Fruit fly (Drosophila melanogaster) ovary, adult (tissue): ENCODE results near the gene PGRP-LF.
A peak's percentile ranks its signal among the peaks of the same experiment; 100 is the strongest.

ENCODE experiments used
- CG17801 ChIP-seq: fragments of 200-800 bp; optimal IDR thresholded peaks from 2 replicates; lab custom pipeline; 2019; ENCODE audit warnings: missing biosample characterization, mild to moderate bottlenecking, missing genetic modification characterization, moderate library complexity; ENCODE audit not compliant: partially characterized antibody

Gene PGRP-LF

DNA sequence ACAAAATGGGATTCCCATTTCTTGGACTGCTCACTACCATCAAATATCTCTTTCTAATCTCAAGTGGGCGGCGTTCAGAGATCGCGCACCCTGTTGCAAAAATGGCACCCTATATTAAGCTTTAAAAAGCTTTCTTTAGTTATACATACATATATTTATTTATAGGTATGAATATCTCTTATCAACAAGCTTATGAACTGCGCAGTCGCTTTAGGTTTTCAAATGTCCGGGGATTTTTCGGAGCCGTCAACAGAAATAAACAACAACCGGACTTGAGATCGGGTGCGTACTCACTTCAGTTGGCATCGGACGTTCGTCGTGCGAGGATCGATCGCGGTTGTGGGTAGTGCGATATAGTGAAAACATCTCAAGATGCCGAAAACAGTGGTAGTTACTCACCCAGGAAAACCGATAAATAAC is at the start of gene PGRP-LF:
PGRP-LF (plus strand) TSS at position 296 of the 420 bp plus-strand sequence.
- TF ChIP-seq CG17801 (GFP tag; lab: Kevin White, UChicago): no peak

DNA sequence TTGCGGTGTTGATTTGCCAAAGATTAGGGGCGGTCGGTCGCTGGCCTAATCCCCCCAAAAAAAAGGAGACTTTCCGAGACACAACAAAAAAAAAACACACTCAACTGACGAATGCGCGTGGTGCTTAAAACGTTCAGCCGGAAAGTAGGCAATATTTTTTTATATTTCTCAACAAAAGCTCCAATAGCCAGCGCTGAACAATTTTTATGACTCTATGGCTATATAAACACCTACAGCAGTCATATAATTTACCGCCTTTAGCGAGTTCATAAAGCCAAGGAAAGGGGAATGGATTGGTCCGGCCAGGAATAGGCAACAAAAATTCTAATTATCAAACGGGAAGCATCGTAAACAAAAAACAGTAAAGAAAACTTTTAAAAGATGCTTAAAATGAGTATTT is 45.0 kb upstream of the PGRP-LF start:
- no peak for TF ChIP-seq CG17801 (GFP tag; lab: Kevin White, UChicago)

DNA sequence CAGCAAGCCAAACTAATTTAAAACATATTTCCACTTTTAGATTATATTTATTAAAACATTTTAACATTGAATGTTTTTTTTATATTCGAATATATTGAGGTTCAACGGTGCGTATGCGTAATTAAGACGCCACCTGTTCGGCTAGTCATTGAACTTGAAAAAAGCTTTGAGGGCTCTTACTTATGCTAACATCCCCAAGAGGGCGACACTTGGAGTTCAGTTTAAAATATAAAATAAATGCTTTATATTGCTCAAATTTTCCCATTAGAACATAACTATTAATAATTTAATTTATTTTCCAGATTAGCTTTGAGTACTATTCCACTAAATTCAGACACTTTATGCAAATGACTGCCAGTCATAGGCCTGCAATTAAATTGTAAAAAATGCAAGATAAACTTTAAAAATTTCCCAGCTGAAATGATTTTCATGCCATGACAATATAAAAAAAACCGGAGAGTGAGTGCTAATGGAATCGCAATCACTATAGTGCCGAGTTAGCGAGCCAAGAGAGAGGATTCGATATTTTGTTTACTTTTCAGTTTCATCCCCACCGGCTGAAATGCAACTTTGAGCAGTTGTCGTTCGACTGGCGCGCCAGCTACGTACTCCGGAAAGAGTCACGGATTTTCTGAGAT is 15.5 kb upstream of the PGRP-LF start, which contains the start of gene PGRP-LA:
PGRP-LA (plus strand) TSS at position 588 of the 638 bp plus-strand sequence.
- no peak for TF ChIP-seq CG17801 (GFP tag; lab: Kevin White, UChicago)

DNA sequence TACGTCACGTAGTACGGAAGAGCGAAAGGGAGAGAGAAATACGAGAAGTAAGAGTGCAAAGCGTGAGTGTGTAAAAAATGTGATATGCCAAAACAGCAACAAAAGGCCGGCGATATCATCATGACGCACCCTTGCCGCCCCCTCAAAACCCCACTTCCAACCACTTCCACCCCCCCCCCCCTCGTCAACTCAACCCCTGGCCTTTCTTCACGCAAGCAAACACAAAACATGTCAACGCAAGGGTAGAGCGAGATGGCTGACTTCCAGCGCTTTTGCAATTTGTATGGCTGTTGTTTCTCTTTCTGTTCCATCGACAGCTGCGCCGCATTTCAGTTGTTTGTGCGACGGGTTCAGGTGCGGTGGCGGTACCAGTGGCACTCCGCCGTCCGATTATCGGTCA is 13.7 kb upstream of the PGRP-LF start:
- no peak for TF ChIP-seq CG17801 (GFP tag; lab: Kevin White, UChicago)

DNA sequence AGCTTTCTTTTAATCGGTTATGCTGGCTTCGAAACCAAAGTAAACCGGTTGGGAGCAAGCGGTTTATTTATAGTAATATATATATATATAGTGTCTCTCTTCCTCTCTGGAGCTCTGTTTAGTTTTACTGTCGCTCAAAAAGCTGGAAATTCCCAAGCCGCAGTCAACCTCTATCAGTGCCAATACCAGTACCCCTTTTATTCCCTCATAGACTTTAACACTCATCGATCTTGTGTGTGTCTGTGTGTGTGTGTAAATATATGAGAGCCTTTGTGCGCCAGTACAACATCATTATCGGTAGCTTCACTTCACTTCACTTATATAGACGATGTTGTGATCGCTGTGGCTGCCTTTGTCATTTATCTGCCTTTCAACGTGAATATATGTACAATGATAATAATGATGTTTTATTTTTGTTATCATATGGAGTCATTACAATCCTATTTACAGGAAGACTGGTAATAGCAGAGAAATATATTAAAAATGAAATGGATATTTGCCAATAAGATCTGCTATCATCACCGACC is 11.4 kb upstream of the PGRP-LF start:
- no peak for TF ChIP-seq CG17801 (GFP tag; lab: Kevin White, UChicago)

DNA sequence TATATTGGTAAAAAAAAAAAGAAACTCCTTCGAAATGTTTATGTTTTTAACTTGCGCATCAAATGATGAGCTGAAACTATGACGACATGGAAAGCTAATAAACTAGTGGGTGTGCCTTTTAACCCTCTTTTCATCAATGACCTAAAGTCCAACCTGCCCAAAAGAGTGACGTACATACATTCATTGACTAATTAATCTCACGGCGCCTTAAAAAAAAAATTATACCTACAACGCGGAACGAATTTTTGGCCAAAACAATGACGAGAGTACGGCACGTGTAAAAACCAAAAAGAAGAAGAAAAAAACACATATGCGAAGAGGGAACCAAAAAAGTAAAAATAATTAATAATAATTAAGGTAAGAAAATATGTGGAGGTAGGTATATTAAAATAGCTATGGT is 10.9 kb upstream of the PGRP-LF start, which contains the start of gene PGRP-LC:
PGRP-LC (plus strand) TSS at position 301 of the 400 bp plus-strand sequence.
- no peak for TF ChIP-seq CG17801 (GFP tag; lab: Kevin White, UChicago)

DNA sequence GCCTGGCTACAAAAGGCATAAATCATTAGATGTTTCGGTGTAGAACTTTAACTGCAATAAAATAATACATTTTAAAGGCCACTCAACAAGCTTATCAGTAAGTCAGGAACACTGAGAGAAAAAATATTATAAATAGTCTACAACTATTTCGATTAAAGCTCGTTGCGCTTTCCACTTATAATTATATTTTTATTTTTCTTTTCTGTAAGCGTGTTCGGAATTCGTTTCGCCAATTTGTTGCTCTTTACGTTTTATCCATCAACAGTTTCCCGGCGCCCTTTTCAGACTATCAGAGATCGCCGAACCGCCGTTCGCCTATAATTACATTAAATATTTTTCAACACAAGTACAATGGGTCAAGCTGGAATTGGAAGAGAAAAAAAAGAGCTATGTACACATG is 10.4 kb upstream of the PGRP-LF start:
- TF ChIP-seq CG17801 (GFP tag; lab: Kevin White, UChicago): no peak

DNA sequence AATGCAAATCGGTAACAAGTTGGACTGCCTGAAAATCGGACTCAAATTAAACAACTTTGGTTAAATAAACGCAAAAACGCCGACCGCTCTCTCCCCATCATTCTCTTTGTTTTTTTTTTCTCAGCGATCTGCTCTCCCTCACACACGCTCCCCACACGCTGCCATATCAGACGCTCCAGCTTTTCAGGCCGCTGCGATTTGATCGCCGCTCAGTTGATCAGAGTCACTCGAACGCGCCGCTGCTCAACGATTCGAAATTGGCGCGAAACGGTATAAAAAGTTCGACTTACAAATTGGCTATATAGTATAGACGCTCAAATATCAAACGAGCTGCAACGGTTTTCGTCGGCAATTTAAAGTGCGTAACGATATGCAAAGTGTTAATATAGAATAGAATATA is 9.2 kb upstream of the PGRP-LF start:
- no peak for TF ChIP-seq CG17801 (GFP tag; lab: Kevin White, UChicago)

DNA sequence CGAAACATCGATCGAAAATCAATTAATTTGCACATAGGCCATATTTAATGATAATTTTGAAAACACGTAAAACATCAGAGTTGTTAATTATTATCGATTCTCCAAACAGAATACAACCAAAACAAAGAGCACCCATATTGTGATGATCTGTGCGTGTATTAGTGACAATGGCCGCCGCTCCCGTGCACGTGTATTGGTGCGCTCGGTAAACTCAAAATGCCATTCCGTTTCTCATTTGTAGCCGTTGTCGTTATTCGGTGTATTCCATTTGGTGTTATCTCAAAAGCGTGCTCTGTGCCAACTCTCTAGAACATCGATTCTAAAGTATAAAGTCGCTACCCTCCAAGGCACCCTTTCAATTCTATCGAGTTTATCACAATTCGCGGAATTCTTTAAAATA is 8.6 kb upstream of the PGRP-LF start:
- TF ChIP-seq CG17801 (GFP tag; lab: Kevin White, UChicago): no peak

DNA sequence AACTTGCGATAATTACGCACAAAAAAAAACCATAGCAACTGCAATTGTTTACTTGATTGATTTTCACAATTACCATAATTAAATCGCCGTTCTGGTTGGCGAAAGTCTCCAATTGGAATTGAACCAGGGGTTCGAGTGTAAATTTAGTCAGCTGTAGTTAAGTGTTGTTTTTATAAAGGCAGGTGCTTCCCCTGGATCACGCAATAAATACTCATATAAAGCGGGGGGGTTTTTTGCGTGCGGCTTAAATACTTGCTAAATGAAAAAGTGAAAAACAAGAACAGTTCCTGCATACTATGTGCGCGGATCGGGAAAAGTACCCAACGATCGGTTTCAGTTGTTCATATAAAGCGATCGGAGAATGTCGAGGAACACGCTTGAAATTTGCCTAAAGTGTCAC is 5.4 kb upstream of the PGRP-LF start:
- no peak for TF ChIP-seq CG17801 (GFP tag; lab: Kevin White, UChicago)

DNA sequence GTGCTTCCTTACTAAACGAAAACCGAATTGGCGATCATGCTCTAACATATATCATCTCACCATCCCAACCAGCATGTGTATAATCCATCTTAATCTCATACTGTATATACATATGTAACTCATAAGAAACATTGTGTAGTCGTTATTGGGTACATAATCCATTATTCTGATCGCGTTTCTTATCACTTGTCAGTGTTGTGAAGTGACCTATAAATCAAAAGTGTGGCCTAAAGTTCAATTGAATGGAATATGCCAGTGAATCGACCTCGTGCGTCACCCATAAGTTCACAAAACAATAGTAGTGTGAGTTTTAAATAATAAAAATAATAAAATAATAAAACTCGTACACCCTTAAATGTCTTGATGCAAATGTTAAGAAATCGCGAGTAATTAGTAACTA is 4.3 kb upstream of the PGRP-LF start:
- no peak for TF ChIP-seq CG17801 (GFP tag; lab: Kevin White, UChicago)

DNA sequence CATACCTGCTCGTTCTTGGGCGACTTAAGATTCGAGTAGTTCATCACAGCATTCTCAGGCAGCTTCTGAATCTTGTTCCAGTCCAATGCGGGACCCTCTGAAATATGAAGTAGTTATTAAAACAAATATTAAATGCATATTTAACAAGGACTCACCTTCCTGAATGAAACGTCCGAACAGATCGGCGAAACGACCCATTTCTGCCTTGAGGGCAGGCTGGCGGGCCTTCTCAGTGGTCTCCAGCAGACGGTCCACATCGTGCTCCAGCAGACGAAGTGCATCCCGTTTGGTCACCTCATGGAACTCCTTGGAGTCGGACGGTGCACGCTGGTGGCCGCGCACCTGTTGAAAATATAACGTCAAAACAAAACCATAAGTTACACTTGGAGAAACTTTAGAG is 4.3 kb downstream of the PGRP-LF start, which contains the start of gene CG32040:
CG32040 (plus strand) TSS at position 301 of the 400 bp plus-strand sequence.
- TF ChIP-seq CG17801 (GFP tag; lab: Kevin White, UChicago): no peak

DNA sequence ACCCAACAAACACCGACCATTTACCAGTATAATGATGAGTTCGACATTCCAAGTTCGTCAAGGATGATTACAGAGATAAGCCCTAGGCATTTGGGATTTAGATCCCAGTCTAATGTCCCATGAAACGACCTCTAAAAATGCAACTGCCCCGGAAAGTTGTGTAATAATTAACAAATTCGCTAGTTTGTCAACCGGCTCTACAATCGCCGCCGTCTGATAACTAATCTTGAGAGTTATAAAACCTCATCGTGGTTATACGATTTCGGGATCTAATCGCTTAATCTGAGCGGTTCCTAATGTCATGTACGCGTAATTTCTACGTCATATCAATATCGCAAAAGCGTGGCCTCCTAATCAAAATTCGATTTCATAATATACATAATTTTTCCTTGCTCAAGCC is 6.1 kb downstream of the PGRP-LF start:
- TF ChIP-seq CG17801 (GFP tag; lab: Kevin White, UChicago): peak; percentile 8

DNA sequence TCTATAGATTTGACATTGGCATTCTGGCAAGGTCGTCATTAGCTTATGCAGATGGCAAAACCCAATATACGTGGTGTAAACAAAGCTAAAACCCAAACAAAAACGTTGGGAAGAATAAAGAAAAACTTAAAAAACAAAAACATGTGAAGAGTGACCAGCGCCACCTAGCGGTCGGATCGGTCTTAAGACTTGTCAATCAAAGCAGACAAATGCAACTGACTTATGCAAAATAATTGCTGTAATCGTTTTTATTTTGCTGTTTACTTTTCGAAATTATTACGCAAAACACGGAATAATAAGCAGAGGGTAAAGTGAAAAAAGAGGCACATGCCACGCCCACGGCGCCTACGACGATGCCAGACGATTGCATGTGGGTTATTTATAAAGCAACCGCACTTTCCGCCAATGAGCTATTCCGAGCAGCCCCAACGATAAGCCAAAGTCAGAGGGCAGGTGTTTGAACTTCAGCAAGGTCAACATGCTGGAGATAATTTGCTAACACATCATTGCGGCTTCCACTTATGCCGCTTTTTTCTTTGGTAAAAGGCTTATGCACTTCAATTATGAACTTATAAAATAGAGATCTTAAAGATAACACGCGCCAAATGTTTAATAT is 6.8 kb downstream of the PGRP-LF start:
- no peak for TF ChIP-seq CG17801 (GFP tag; lab: Kevin White, UChicago)

DNA sequence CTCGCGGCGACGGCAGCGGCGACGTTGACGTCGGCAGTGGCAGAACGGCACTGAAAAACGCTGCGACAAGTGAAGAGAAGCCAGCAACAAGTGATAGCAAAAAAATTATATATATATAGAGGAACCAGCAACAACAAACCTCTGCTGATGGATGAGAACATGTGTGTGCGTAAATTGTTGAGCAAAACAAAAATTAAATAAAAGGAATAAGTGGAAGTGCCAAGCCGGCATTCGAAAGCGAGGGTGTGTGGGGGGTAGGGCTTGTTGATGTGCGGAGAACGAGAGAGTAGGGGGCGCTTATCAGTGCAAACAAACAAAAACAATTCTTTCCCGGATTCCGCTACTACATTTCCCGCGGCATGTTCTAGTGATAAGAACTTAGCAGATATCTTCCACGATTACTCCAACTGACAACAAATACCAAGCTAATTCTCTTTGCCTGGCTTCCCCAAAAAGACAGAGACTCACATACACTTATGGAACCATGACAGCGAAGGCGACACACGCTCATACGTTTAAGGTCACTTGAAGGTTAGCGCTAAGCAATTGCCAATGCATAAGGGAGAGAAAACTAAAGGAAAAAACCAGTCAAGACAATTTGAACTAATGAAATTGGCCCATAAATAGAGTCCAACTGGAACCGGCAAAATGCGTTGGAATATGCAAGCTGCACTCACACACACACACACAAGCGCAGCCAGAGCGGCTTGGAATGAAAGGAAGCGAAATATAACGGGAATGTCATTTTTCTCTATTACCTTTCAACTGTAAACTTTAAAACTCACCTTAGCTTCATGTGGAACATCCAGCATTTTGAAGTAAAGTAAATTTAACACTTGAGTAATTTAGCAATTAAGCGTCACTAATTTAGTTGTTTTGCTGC is 8.7 kb downstream of the PGRP-LF start:
- no peak for TF ChIP-seq CG17801 (GFP tag; lab: Kevin White, UChicago)
